Comparison of ENCODE assay signal across 4 worm cellular contexts in genomic region chrX:17288378-17288777, ce11.
TF ChIP-seq lines count a peak whose summit lies in the region.

No protein-coding gene starts in this region.

TF ChIP-seq in whole organism, early embryonic, 17 proteins besides CTCF, POLR2A, EP300 and RAD21:
- TF ChIP-seq pes-1 (GFP tag; IDR thresholded peaks at IDR 0.05; lab: Robert Waterston, UW) = peak; percentile 63
- no peak for TF ChIP-seq ceh-13 (GFP tag; optimal IDR thresholded peaks at IDR 0.05; lab: Kevin White, UChicago)
- TF ChIP-seq flt-1 (GFP tag; IDR thresholded peaks at IDR 0.05; lab: Robert Waterston, UW) = peak; percentile 64; the same call in 1 of the 2 replicates

TF ChIP-seq in whole organism, midembryonic, 9 proteins besides CTCF, POLR2A, EP300 and RAD21:
- TF ChIP-seq flt-1 (GFP tag; IDR thresholded peaks at IDR 0.05; lab: Robert Waterston, UW) (peak; percentile 87), ztf-29 (GFP tag; IDR thresholded peaks at IDR 0.05; lab: Robert Waterston, UW) (no peak), ref-1 (GFP tag; conservative IDR thresholded peaks at IDR 0.05; lab: Robert Waterston, UW) (no peak), T22C8.4 (GFP tag; IDR thresholded peaks at IDR 0.05; lab: Robert Waterston, UW) (no peak), med-1 (GFP tag; optimal IDR thresholded peaks at IDR 0.05; lab: Kevin White, UChicago; ENCODE audit: insufficient read depth) (no peak), tab-1 (GFP tag; IDR thresholded peaks at IDR 0.05; lab: Robert Waterston, UW) (no peak)

TF ChIP-seq in whole organism, mixed stage, embryonic, 35 proteins besides CTCF, POLR2A, EP300 and RAD21:
- TF ChIP-seq sem-2 (GFP tag; optimal IDR thresholded peaks at IDR 0.05; lab: Kevin White, UChicago) (peak; percentile 55), ceh-83 (GFP tag; optimal IDR thresholded peaks at IDR 0.05; lab: Kevin White, UChicago) (peak; percentile 87), unc-39 (tag; optimal IDR thresholded peaks at IDR 0.05; lab: Kevin White, UChicago) (no peak), unc-120 (tag; optimal IDR thresholded peaks at IDR 0.05; lab: Kevin White, UChicago; ENCODE audit: poor library complexity, severe bottlenecking) (no peak), drap-1 (GFP tag; optimal IDR thresholded peaks at IDR 0.05; lab: Kevin White, UChicago) (no peak), lsy-2 (tag; optimal IDR thresholded peaks at IDR 0.05; lab: Kevin White, UChicago) (no peak)

TF ChIP-seq in whole organism, young adult, 124 proteins besides CTCF, POLR2A, EP300 and RAD21:
- TF ChIP-seq ztf-26 (tag; optimal IDR thresholded peaks at IDR 0.05; lab: Kevin White, UChicago) = no peak
- TF ChIP-seq hsf-1 (GFP tag; IDR thresholded peaks at IDR 0.05; lab: Robert Waterston, UW) = peak; percentile 97
- 0 out of 2 replicates have a peak, but pooled peaks have one; percentile 25 for TF ChIP-seq ceh-58 (GFP tag; IDR thresholded peaks at IDR 0.05; lab: Robert Waterston, UW)
- TF ChIP-seq ceh-40 (GFP tag; IDR thresholded peaks at IDR 0.05; lab: Robert Waterston, UW) = peak; percentile 66; the same call in 1 of the 2 replicates
- TF ChIP-seq C06A6.2 (GFP tag; conservative IDR thresholded peaks at IDR 0.05; lab: Robert Waterston, UW) = no peak
- no peak for TF ChIP-seq madf-8 (GFP tag; conservative IDR thresholded peaks at IDR 0.05; lab: Robert Waterston, UW)
- TF ChIP-seq dox-1 (GFP tag; IDR thresholded peaks at IDR 0.05; lab: Robert Waterston, UW) = peak; percentile 83
- 0 out of 2 replicates have a peak, but pooled peaks have one; percentile 40 for TF ChIP-seq egl-44 (GFP tag; IDR thresholded peaks at IDR 0.05; lab: Robert Waterston, UW)
- peak; percentile 46 for TF ChIP-seq gei-17 (GFP tag; optimal IDR thresholded peaks at IDR 0.05; lab: Kevin White, UChicago)
- TF ChIP-seq pbrm-1 (GFP tag; IDR thresholded peaks at IDR 0.05; lab: Robert Waterston, UW) = peak; percentile 41; the same call in 1 of the 2 replicates
- peak; percentile 12 for TF ChIP-seq rpc-1 (optimal IDR thresholded peaks at IDR 0.05; lab: Kevin White, UChicago)
- no peak for TF ChIP-seq rpc-1 (tag; optimal IDR thresholded peaks at IDR 0.05; lab: Kevin White, UChicago)
- peak; percentile 88 for TF ChIP-seq mel-28 (tag; optimal IDR thresholded peaks at IDR 0.05; lab: Kevin White, UChicago; ENCODE audit: borderline replicate concordance)
- no peak for TF ChIP-seq F37B4.10 (GFP tag; IDR thresholded peaks at IDR 0.05; lab: Robert Waterston, UW)
